Fruit fly (Drosophila melanogaster) whole organism, embryonic: ENCODE results near the gene CG15403.
A peak's percentile ranks its signal among the peaks of the same experiment; 100 is the strongest.

Experiments
- BEAF-32 ChIP-seq: fragments of 200-800 bp; sonication (Bioruptor generic); optimal IDR thresholded peaks from 3 replicates; lab custom pipeline; 2017; ENCODE audit warnings: missing biosample characterization, missing genetic modification characterization, mild to moderate bottlenecking, moderate library complexity, missing genetic modification reagents
- C15 ChIP-seq: fragments of 200-800 bp; sonication (Bioruptor generic); IDR thresholded peaks from 3 replicates; pipeline ENCODE4 v1.3.6; 2022; ENCODE audit warnings: missing biosample characterization, missing genetic modification characterization
- CG10147 ChIP-seq: fragments of 200-800 bp; sonication (Bioruptor generic); optimal IDR thresholded peaks from 2 replicates; lab custom pipeline; 2019; ENCODE audit warnings: missing biosample characterization, mild to moderate bottlenecking, missing genetic modification characterization, moderate library complexity
- CG1024 ChIP-seq: fragments of 200-800 bp; sonication (Bioruptor generic); IDR thresholded peaks from 2 replicates; pipeline ENCODE4 v1.3.6; 2022; ENCODE audit warnings: missing biosample characterization, missing genetic modification characterization
- CG12071 ChIP-seq: fragments of 200-800 bp; sonication (Bioruptor generic); optimal IDR thresholded peaks from 3 replicates; lab custom pipeline; 2018; ENCODE audit warnings: missing biosample characterization, mild to moderate bottlenecking, missing genetic modification characterization
- CG12104 ChIP-seq: fragments of 200-800 bp; sonication (Bioruptor generic); optimal IDR thresholded peaks from 3 replicates; lab custom pipeline; 2016; ENCODE audit warnings: missing biosample characterization, missing genetic modification characterization
- CG12219 ChIP-seq: fragments of 200-800 bp; sonication (Bioruptor generic); optimal IDR thresholded peaks from 3 replicates; lab custom pipeline; 2018; ENCODE audit warnings: missing biosample characterization, mild to moderate bottlenecking, missing genetic modification characterization
- CG12769 ChIP-seq: fragments of 200-800 bp; sonication (Bioruptor generic); optimal IDR thresholded peaks from 2 replicates; lab custom pipeline; 2019; ENCODE audit warnings: missing biosample characterization, mild to moderate bottlenecking, missing genetic modification characterization, moderate library complexity
- CG14014 ChIP-seq: fragments of 200-800 bp; sonication (Bioruptor generic); IDR thresholded peaks from 2 replicates; pipeline ENCODE4 v1.3.6; 2022; ENCODE audit warnings: missing biosample characterization, missing genetic modification characterization
- CG1792 ChIP-seq: fragments of 200-800 bp; sonication (Bioruptor generic); optimal IDR thresholded peaks from 2 replicates; lab custom pipeline; 2016; ENCODE audit warnings: missing biosample characterization, missing genetic modification characterization
- CG2678 ChIP-seq: fragments of 200-800 bp; sonication (Bioruptor generic); optimal IDR thresholded peaks from 3 replicates; lab custom pipeline; 2019; ENCODE audit warnings: missing biosample characterization, mild to moderate bottlenecking, missing genetic modification characterization, moderate library complexity
- CG30403 ChIP-seq: fragments of 200-800 bp; sonication (Bioruptor generic); optimal IDR thresholded peaks from 3 replicates; lab custom pipeline; 2016; ENCODE audit warnings: missing biosample characterization, missing genetic modification characterization
- CG31388 ChIP-seq: fragments of 200-800 bp; sonication (Bioruptor generic); optimal IDR thresholded peaks from 2 replicates; lab custom pipeline; 2016; ENCODE audit warnings: missing biosample characterization, missing genetic modification characterization
- CG3726 ChIP-seq: fragments of 200-800 bp; sonication (Bioruptor generic); IDR thresholded peaks from 3 replicates; pipeline ENCODE4, ENCODE4 v1.3.6; 2022; ENCODE audit warnings: missing biosample characterization, missing genetic modification characterization
- CG43689 ChIP-seq: fragments of 200-800 bp; sonication (Bioruptor generic); IDR thresholded peaks from 2 replicates; pipeline ENCODE4 v1.3.6; 2022; ENCODE audit warnings: missing biosample characterization, missing genetic modification characterization
- CG4854 ChIP-seq: fragments of 200-800 bp; sonication (Bioruptor generic); optimal IDR thresholded peaks from 2 replicates; lab custom pipeline; 2016; ENCODE audit warnings: missing biosample characterization, missing genetic modification characterization, inconsistent platforms
- CG6175 ChIP-seq: fragments of 200-800 bp; sonication (Bioruptor generic); IDR thresholded peaks from 3 replicates; pipeline ENCODE4 v1.3.6; 2022; ENCODE audit warnings: missing biosample characterization, missing genetic modification characterization
- CG8924 ChIP-seq: fragments of 200-800 bp; optimal IDR thresholded peaks from 3 replicates; lab custom pipeline; 2019; ENCODE audit warnings: missing biosample characterization, mild to moderate bottlenecking, missing genetic modification characterization, moderate library complexity
- D ChIP-seq, 2 experiments: fragments of 200-800 bp in 1 of 2; fragments of >200 bp in 1 of 2; sonication (Bioruptor generic) in 1 of 2; optimal IDR thresholded peaks; 2 replicates in 1 of 2; 3 replicates in 1 of 2; lab custom pipeline; 2017; ENCODE audit warnings: mild to moderate bottlenecking in 1 of 2, missing biosample characterization in 1 of 2, missing genetic modification characterization in 1 of 2, missing genetic modification reagents in 1 of 2
- D19A ChIP-seq: fragments of 200-800 bp; optimal IDR thresholded peaks from 3 replicates; lab custom pipeline; 2019; ENCODE audit warnings: missing biosample characterization, mild to moderate bottlenecking, missing genetic modification characterization, moderate library complexity
- Dek ChIP-seq: fragments of 200-800 bp; sonication (Bioruptor generic); optimal IDR thresholded peaks from 3 replicates; lab custom pipeline; 2019; ENCODE audit warnings: missing biosample characterization, mild to moderate bottlenecking, missing genetic modification characterization, moderate library complexity
- Fer1 ChIP-seq: fragments of 200-800 bp; sonication (Bioruptor generic); optimal IDR thresholded peaks from 2 replicates; lab custom pipeline; 2017; ENCODE audit warnings: missing biosample characterization, mild to moderate bottlenecking, missing genetic modification characterization
- MESR4 ChIP-seq: fragments of 200-800 bp; sonication (Bioruptor generic); optimal IDR thresholded peaks from 2 replicates; lab custom pipeline; 2018; ENCODE audit warnings: missing biosample characterization, mild to moderate bottlenecking, missing genetic modification characterization, moderate library complexity
- Mad ChIP-seq: fragments of 200-800 bp; sonication (Bioruptor generic); optimal IDR thresholded peaks from 2 replicates; lab custom pipeline; 2016; ENCODE audit warnings: missing biosample characterization, missing genetic modification characterization
- Mrtf ChIP-seq: fragments of 200-800 bp; sonication (Bioruptor generic); IDR thresholded peaks from 3 replicates; pipeline ENCODE4 v1.3.6; 2022; ENCODE audit warnings: missing biosample characterization, missing genetic modification characterization
- Myb ChIP-seq: fragments of 200-800 bp; sonication (Bioruptor generic); optimal IDR thresholded peaks from 2 replicates; lab custom pipeline; 2016; ENCODE audit warnings: missing biosample characterization, missing genetic modification characterization
- NC2α ChIP-seq: fragments of 200-800 bp; sonication (Bioruptor generic); optimal IDR thresholded peaks from 2 replicates; lab custom pipeline; 2016; ENCODE audit warnings: missing biosample characterization, missing genetic modification characterization
- NK7.1 ChIP-seq: fragments of 200-800 bp; sonication (Bioruptor generic); optimal IDR thresholded peaks from 3 replicates; lab custom pipeline; 2016; ENCODE audit warnings: missing biosample characterization, missing genetic modification characterization
- Neu2 ChIP-seq: fragments of 200-800 bp; sonication (Bioruptor generic); optimal IDR thresholded peaks from 3 replicates; lab custom pipeline; 2016; ENCODE audit warnings: missing biosample characterization, missing genetic modification characterization, borderline replicate concordance
- Ptx1 ChIP-seq: fragments of 200-800 bp; sonication (Bioruptor generic); IDR thresholded peaks from 2 replicates; pipeline ENCODE4 v1.3.6; 2022; ENCODE audit warnings: missing biosample characterization, missing genetic modification characterization
- aop ChIP-seq: fragments of 200-800 bp; sonication (Bioruptor generic); IDR thresholded peaks from 2 replicates; pipeline ENCODE4 v1.3.6; 2022; ENCODE audit warnings: missing biosample characterization, missing genetic modification characterization
- ara ChIP-seq: fragments of 200-800 bp; sonication (Bioruptor generic); IDR thresholded peaks from 2 replicates; pipeline ENCODE4 v1.3.6; 2022; ENCODE audit warnings: missing biosample characterization, missing genetic modification characterization
- btn ChIP-seq: fragments of 200-800 bp; sonication (Bioruptor generic); optimal IDR thresholded peaks from 2 replicates; lab custom pipeline; 2016; ENCODE audit warnings: missing biosample characterization, missing genetic modification characterization
- chm ChIP-seq: fragments of 200-800 bp; sonication (Bioruptor generic); IDR thresholded peaks from 2 replicates; pipeline ENCODE4 v1.3.6; 2022; ENCODE audit warnings: missing biosample characterization, missing genetic modification characterization
- dan ChIP-seq: fragments of 200-800 bp; sonication (Bioruptor generic); IDR thresholded peaks from 2 replicates; pipeline ENCODE4 v1.3.6; 2022; ENCODE audit warnings: missing biosample characterization, missing genetic modification characterization
- ems ChIP-seq: fragments of 200-800 bp; sonication (Bioruptor generic); optimal IDR thresholded peaks from 3 replicates; lab custom pipeline; 2016; ENCODE audit warnings: missing biosample characterization, missing genetic modification characterization
- gsb ChIP-seq: fragments of 200-800 bp; sonication (Bioruptor generic); IDR thresholded peaks from 2 replicates; pipeline ENCODE4 v1.3.6; 2022; ENCODE audit warnings: missing biosample characterization, missing genetic modification characterization
- her ChIP-seq: fragments of 200-800 bp; sonication (Bioruptor generic); optimal IDR thresholded peaks from 2 replicates; lab custom pipeline; 2016; ENCODE audit warnings: missing biosample characterization, missing genetic modification characterization
- hth ChIP-seq: fragments of >200 bp; optimal IDR thresholded peaks from 2 replicates; lab custom pipeline; 2017; ENCODE audit warnings: inconsistent platforms
- kay ChIP-seq: fragments of 200-800 bp; sonication (Bioruptor generic); optimal IDR thresholded peaks from 2 replicates; lab custom pipeline; 2016; ENCODE audit warnings: missing biosample characterization, missing genetic modification characterization
- ken ChIP-seq: fragments of 200-800 bp; sonication (Bioruptor generic); IDR thresholded peaks from 3 replicates; pipeline ENCODE4 v1.3.6; 2022; ENCODE audit warnings: missing biosample characterization, missing genetic modification characterization
- otp ChIP-seq: fragments of 200-800 bp; sonication (Bioruptor generic); IDR thresholded peaks from 3 replicates; pipeline ENCODE4, ENCODE4 v1.3.6; 2022; ENCODE audit warnings: missing biosample characterization, missing genetic modification characterization
- pho ChIP-seq: fragments of 200-800 bp; sonication (Bioruptor generic); optimal IDR thresholded peaks from 2 replicates; lab custom pipeline; 2016; ENCODE audit warnings: missing biosample characterization, missing genetic modification characterization
- row ChIP-seq: fragments of 200-800 bp; sonication (Bioruptor generic); IDR thresholded peaks from 3 replicates; pipeline ENCODE4 v1.3.6; 2022; ENCODE audit warnings: missing biosample characterization, missing genetic modification characterization
- sc ChIP-seq, 3 experiments: fragments of >200 bp in 2 of 3; fragments of 200-800 bp in 1 of 3; sonication (Bioruptor generic) in 1 of 3; optimal IDR thresholded peaks; 2 replicates in 2 of 3; 3 replicates in 1 of 3; lab custom pipeline; 2017; ENCODE audit warnings: mild to moderate bottlenecking in 1 of 3, missing biosample characterization in 1 of 3, missing genetic modification characterization in 1 of 3, missing genetic modification reagents in 1 of 3
- sens ChIP-seq: fragments of 200-800 bp; sonication (Bioruptor generic); peaks from one replicate; lab custom pipeline; 2016; ENCODE audit warnings: missing biosample characterization, missing genetic modification characterization
- sr ChIP-seq: fragments of 200-800 bp; sonication (Bioruptor generic); IDR thresholded peaks from 3 replicates; pipeline ENCODE4 v1.3.6; 2022; ENCODE audit warnings: missing biosample characterization, missing genetic modification characterization
- tap ChIP-seq: fragments of 200-800 bp; optimal IDR thresholded peaks from 3 replicates; lab custom pipeline; 2019; ENCODE audit warnings: missing biosample characterization, mild to moderate bottlenecking, missing genetic modification characterization, moderate library complexity
- trh ChIP-seq: fragments of 200-800 bp; sonication (Bioruptor generic); optimal IDR thresholded peaks from 2 replicates; lab custom pipeline; 2016; ENCODE audit warnings: missing biosample characterization, missing genetic modification characterization
- vvl ChIP-seq: fragments of 200-800 bp; sonication (Bioruptor generic); IDR thresholded peaks from 2 replicates; pipeline ENCODE4 v1.3.6; 2022; ENCODE audit warnings: missing biosample characterization, missing genetic modification characterization
- zen2 ChIP-seq: fragments of 200-800 bp; sonication (Bioruptor generic); IDR thresholded peaks from 3 replicates; pipeline ENCODE4 v1.3.6; 2022; ENCODE audit warnings: missing biosample characterization, missing genetic modification characterization; ENCODE audit not compliant: partially characterized antibody

The CG15403 gene

DNA sequence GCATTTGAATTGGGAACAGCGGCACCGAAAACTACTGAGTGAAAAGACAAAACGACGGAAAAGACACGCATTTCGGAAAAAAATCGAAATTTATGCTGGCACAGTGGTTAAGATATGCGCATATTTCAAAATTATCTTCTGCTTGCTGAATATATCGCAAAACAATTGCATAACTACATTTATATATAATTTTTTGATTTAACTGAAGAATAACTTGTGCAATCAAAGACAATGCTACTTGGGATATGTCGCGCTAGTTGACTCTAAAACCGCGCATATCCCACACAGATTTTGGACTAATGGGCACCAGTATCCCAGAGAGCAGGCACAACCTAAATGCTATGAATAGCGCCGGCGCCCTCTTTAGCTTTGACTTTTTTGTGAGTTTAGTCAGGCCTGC is 27.6 kb upstream of the CG15403 start (continued):
- TF ChIP-seq vvl (GFP tag; lab: Robert Waterston, UW) (peak; percentile 83), CG12769 (tag; lab: Kevin White, UChicago) (peak; percentile 65), CG43689 (GFP tag; lab: Robert Waterston, UW) (no peak), MESR4 (GFP tag; lab: Kevin White, UChicago) (no peak), CG1024 (GFP tag; lab: Robert Waterston, UW) (no peak; the same call in 1 of the 2 replicates), Dek (tag; lab: Kevin White, UChicago) (no peak), pho (GFP tag; lab: Kevin White, UChicago) (no peak), CG12104 (GFP tag; lab: Kevin White, UChicago) (no peak), hth (lab: Kevin White, UChicago) (no peak), CG6175 (GFP tag; lab: Robert Waterston, UW) (no peak), CG14014 (GFP tag; lab: Robert Waterston, UW) (0 out of 2 replicates have a peak, but pooled peaks have one; percentile 23), CG4854 (no peak), ems (GFP tag; lab: Kevin White, UChicago) (no peak), btn (GFP tag; lab: Kevin White, UChicago) (no peak), zen2 (GFP tag; lab: Robert Waterston, UW) (no peak), ken (GFP tag; lab: Robert Waterston, UW) (peak; percentile 78; the same call in 2 of the 3 replicates), sens (GFP tag; lab: Kevin White, UChicago) (peak; percentile 67), NK7.1 (no peak), CG12219 (GFP tag; lab: Kevin White, UChicago) (peak; percentile 52), Neu2 (no peak), CG10147 (GFP tag; lab: Kevin White, UChicago) (no peak), D (optimal IDR thresholded peaks at IDR 0.05; lab: Kevin White, UChicago) (no peak), D (GFP tag; optimal IDR thresholded peaks at IDR 0.05; lab: Kevin White, UChicago) (peak; percentile 43), aop (GFP tag; lab: Robert Waterston, UW) (no peak), C15 (no peak), kay (no peak), Mrtf (0 out of 3 replicates have a peak, but pooled peaks have one; percentile 53), gsb (no peak), Fer1 (GFP tag; lab: Kevin White, UChicago) (no peak), D19A (peak; percentile 43), ara (peak; percentile 54), NC2α (GFP tag; lab: Kevin White, UChicago) (no peak), CG2678 (tag; lab: Kevin White, UChicago) (peak; percentile 57), chm (no peak; the same call in 1 of the 2 replicates), Ptx1 (GFP tag; lab: Robert Waterston, UW) (peak; percentile 76), tap (tag; lab: Kevin White, UChicago) (no peak), Myb (no peak), sr (GFP tag; lab: Robert Waterston, UW) (0 out of 3 replicates have a peak, but pooled peaks have one; percentile 31), dan (GFP tag; lab: Robert Waterston, UW) (no peak), CG31388 (GFP tag; lab: Kevin White, UChicago) (no peak), CG3726 (GFP tag; lab: Robert Waterston, UW) (0 out of 3 replicates have a peak, but pooled peaks have one; percentile 27), BEAF-32 (no peak), CG30403 (GFP tag; lab: Kevin White, UChicago) (peak; percentile 42), otp (GFP tag; lab: Robert Waterston, UW) (0 out of 3 replicates have a peak, but pooled peaks have one; percentile 21), CG12071 (peak; percentile 1), CG8924 (tag; lab: Kevin White, UChicago) (no peak), row (GFP tag; lab: Robert Waterston, UW) (peak; percentile 75), trh (GFP tag; lab: Kevin White, UChicago) (no peak), CG1792 (GFP tag; lab: Kevin White, UChicago) (no peak), her (no peak), sc (optimal IDR thresholded peaks at IDR 0.05; lab: Kevin White, UChicago) (no peak), sc (GFP tag; optimal IDR thresholded peaks at IDR 0.05; lab: Kevin White, UChicago) (no peak), Mad (GFP tag; lab: Kevin White, UChicago) (no peak)
